Worm (Caenorhabditis elegans): ENCODE measurements around the gene clp-1.
A peak's percentile ranks its signal among the peaks of the same experiment; 100 is the strongest.

ce11 chrIII:7978723-7979122 lies 1.0 kb upstream of the clp-1 start:
- TF ChIP-seq nhr-28 (tag; optimal IDR thresholded peaks at IDR 0.05) (peak; percentile 44), ama-1 (optimal IDR thresholded peaks at IDR 0.05) (no peak)
